Worm (Caenorhabditis elegans) whole organism, late embryonic: ENCODE results near the gene mtrf-1L.
A peak's percentile ranks its signal among the peaks of the same experiment; 100 is the strongest.
"Not testable (repeated sequence)": the region's sequence is repeated elsewhere in the genome, so short reads cannot be mapped to it uniquely, and the experiment has no call there.

Source experiments
- F13H6.1 ChIP-seq: sonication (generic microtip); optimal IDR thresholded peaks from 2 replicates; lab custom pipeline; 2016; ENCODE audit warnings: missing genetic modification characterization, missing compliant biosample characterization
- K09A11.1 ChIP-seq: sonication (generic microtip); optimal IDR thresholded peaks from 2 replicates; lab custom pipeline; 2017; ENCODE audit warnings: antibody characterized with exemption, mild to moderate bottlenecking, missing genetic modification characterization, missing compliant biosample characterization; ENCODE audit not compliant: insufficient read depth
- T23F11.4 ChIP-seq: fragments of 200-800 bp; sonication (Bioruptor generic); optimal IDR thresholded peaks from 2 replicates; lab custom pipeline; 2018; ENCODE audit warnings: mild to moderate bottlenecking, missing genetic modification characterization, missing compliant biosample characterization
- ceh-14 ChIP-seq: sonication (generic microtip); optimal IDR thresholded peaks from 2 replicates; lab custom pipeline; 2016; ENCODE audit warnings: missing genotype, missing genetic modification characterization, missing compliant biosample characterization
- ceh-18 ChIP-seq: sonication (generic microtip); optimal IDR thresholded peaks from 2 replicates; lab custom pipeline; 2016; ENCODE audit warnings: missing genetic modification characterization, missing compliant biosample characterization
- ceh-24 ChIP-seq: sonication (generic microtip); optimal IDR thresholded peaks from 2 replicates; lab custom pipeline; 2016; ENCODE audit warnings: mild to moderate bottlenecking, missing genetic modification characterization, missing compliant biosample characterization
- ceh-48 ChIP-seq: sonication (generic microtip); optimal IDR thresholded peaks from 2 replicates; lab custom pipeline; 2016; ENCODE audit warnings: missing genetic modification characterization, inconsistent platforms, missing compliant biosample characterization
- ceh-6 ChIP-seq: fragments of 200-800 bp; sonication (Bioruptor generic); optimal IDR thresholded peaks from 2 replicates; lab custom pipeline; 2018; ENCODE audit warnings: mild to moderate bottlenecking, missing genetic modification characterization, missing compliant biosample characterization
- che-1 ChIP-seq: sonication (generic microtip); optimal IDR thresholded peaks from 2 replicates; lab custom pipeline; 2016; ENCODE audit warnings: mild to moderate bottlenecking, missing genetic modification characterization, missing compliant biosample characterization
- dmd-4 ChIP-seq: sonication (generic microtip); optimal IDR thresholded peaks from 2 replicates; lab custom pipeline; 2016; ENCODE audit warnings: borderline replicate concordance, missing genetic modification characterization, missing compliant biosample characterization
- elt-4 ChIP-seq: sonication (generic microtip); optimal IDR thresholded peaks from 2 replicates; lab custom pipeline; 2016; ENCODE audit warnings: missing genetic modification characterization, missing compliant biosample characterization
- ets-4 ChIP-seq: sonication (generic microtip); optimal IDR thresholded peaks from 2 replicates; lab custom pipeline; 2016; ENCODE audit warnings: missing genetic modification characterization, missing compliant biosample characterization
- eyg-1 ChIP-seq: sonication (generic microtip); optimal IDR thresholded peaks from 2 replicates; lab custom pipeline; 2016; ENCODE audit warnings: missing genotype, missing genetic modification characterization, missing compliant biosample characterization
- fax-1 ChIP-seq: sonication (generic microtip); optimal IDR thresholded peaks from 2 replicates; lab custom pipeline; 2016; ENCODE audit warnings: missing genotype, missing genetic modification characterization, missing compliant biosample characterization
- fkh-10 ChIP-seq: fragments of 150-350 bp; optimal IDR thresholded peaks from 2 replicates; lab custom pipeline; 2014; ENCODE audit warnings: missing biosample characterization, missing genetic modification reagents, missing genetic modification characterization
- hlh-15 ChIP-seq: sonication (generic microtip); optimal IDR thresholded peaks from 2 replicates; lab custom pipeline; 2016; ENCODE audit warnings: missing genetic modification characterization, missing compliant biosample characterization
- hlh-30 ChIP-seq: sonication (generic microtip); optimal IDR thresholded peaks from 2 replicates; lab custom pipeline; 2017; ENCODE audit warnings: antibody characterized with exemption, missing genetic modification characterization, missing compliant biosample characterization; ENCODE audit not compliant: insufficient read depth
- nfya-1 ChIP-seq: sonication (generic microtip); optimal IDR thresholded peaks from 2 replicates; lab custom pipeline; 2017; ENCODE audit warnings: missing genetic modification characterization, mild to moderate bottlenecking, missing compliant biosample characterization, antibody characterized with exemption, moderate library complexity
- pat-9 ChIP-seq: fragments of 200-800 bp; sonication (Bioruptor generic); optimal IDR thresholded peaks from 2 replicates; lab custom pipeline; 2018; ENCODE audit warnings: mild to moderate bottlenecking, missing genetic modification characterization, moderate library complexity, missing compliant biosample characterization
- ref-2 ChIP-seq: sonication (generic microtip); optimal IDR thresholded peaks from 2 replicates; lab custom pipeline; 2016; ENCODE audit warnings: missing genetic modification characterization, missing compliant biosample characterization
- sdc-2 ChIP-seq: sonication (generic microtip); optimal IDR thresholded peaks from 2 replicates; lab custom pipeline; 2016; ENCODE audit warnings: missing genotype, missing genetic modification characterization, missing compliant biosample characterization
- sox-2 ChIP-seq: fragments of 200-800 bp; sonication (Bioruptor generic); IDR thresholded peaks from 2 replicates; pipeline ENCODE4 v1.3.6; 2022; ENCODE audit warnings: missing genetic modification reagents, missing genetic modification characterization, missing compliant biosample characterization
- unc-3 ChIP-seq, 2 experiments: fragments of 200-800 bp in 1 of 2; sonication (Bioruptor generic) in 1 of 2; sonication (generic microtip) in 1 of 2; conservative IDR thresholded peaks in 1 of 2; optimal IDR thresholded peaks in 1 of 2; 2 replicates each; pipeline versions ENCODE4 v1.3.6 to Lab custom; 2016 to 2022; ENCODE audit warnings: missing compliant biosample characterization in 2 of 2, missing genetic modification characterization in 2 of 2, missing genetic modification reagents in 1 of 2

Gene mtrf-1L

DNA sequence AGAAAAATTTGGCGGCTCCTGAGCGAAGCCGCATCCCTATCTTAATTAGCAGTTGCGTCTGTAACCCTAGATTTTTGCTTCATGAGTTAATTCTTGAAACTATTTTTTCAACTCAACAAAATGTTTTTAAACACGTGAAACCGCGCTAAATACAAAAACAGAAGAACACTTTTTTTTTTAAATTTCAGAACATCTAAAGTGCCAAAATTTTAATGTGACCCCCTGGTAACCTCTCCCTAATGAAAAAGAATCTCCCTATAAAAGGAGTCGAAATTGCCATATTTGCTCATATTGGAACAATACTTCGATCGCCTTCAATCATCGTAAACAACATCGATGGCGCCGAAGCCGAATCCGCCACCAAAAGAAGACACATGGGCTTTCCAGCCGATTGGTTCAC is 31.5 kb downstream of the mtrf-1L start, which contains the start of gene nsph-4.2:
Gene nsph-4.2, plus strand, starts transcription at position 301 of the 400 bp plus-strand sequence.
- TF ChIP-seq ets-4, sdc-2, ceh-24 (tag; lab: Kevin White, UChicago): not testable (repeated sequence)

DNA sequence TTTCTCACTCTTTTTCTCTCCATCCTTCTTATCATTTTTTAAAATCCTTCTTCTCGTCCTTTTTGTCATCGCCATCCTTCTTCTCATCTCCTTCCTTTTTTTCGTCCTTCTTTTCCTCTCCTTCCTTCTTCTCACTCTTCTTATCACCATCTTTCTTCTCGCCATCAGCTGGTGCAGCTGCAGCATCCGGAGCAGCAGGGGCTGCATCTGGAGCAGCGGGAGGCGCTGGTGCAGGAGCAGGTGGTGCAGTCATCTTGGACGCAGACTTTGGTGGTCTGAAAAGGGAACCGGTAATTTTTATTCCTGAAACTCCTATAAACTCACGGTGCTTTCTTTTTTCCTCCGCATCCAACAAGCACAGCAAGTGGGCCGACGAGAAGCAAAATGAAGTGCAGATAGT is 34.8 kb downstream of the mtrf-1L start:
- no peak for TF ChIP-seq eyg-1 (tag; lab: Kevin White, UChicago)
- TF ChIP-seq elt-4 (tag; lab: Kevin White, UChicago) = peak; percentile 15
- TF ChIP-seq dmd-4 (tag; lab: Kevin White, UChicago) = no peak
- no peak for TF ChIP-seq T23F11.4
- no peak for TF ChIP-seq fax-1 (tag; lab: Kevin White, UChicago)
- no peak for TF ChIP-seq pat-9 (tag; lab: Kevin White, UChicago)
- TF ChIP-seq ceh-48 (tag; lab: Kevin White, UChicago) = no peak

DNA sequence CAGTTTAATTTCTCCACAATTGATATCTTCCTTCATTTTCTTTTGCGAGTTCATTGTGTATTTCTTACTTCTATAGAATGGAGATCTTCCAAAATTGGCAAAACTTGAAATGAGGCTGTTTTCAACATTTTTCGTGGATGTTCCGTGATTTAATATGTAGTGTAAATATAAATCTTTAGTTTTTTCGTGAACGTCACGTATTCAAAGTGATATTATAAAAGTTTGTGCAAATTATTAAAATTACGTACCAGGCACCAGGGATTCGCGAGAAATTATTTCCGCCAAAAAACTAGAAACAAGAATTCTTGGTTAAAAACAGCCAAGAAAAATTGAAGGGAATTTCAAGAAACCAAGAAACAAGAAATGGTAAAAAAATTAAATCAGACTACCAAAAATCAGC is 37.3 kb downstream of the mtrf-1L start, which contains the start of gene Y59E9AL.8:
Gene Y59E9AL.8, minus strand, starts transcription at position 101 of the 400 bp plus-strand sequence.
- TF ChIP-seq ceh-6 (GFP tag; lab: Kevin White, UChicago) (no peak), nfya-1 (tag; lab: Kevin White, UChicago) (no peak)
- TF ChIP-seq, all 69 proteins: peak for 0

ce11 chrIV:5225277-5225822 is 38.4 kb downstream of the mtrf-1L start, which contains the start of gene cylc-1:
Gene cylc-1 (minus strand): TSS chrIV:5225772.
- not testable (repeated sequence) for TF ChIP-seq fkh-10; sox-2 (GFP tag; lab: Robert Waterston, UW); K09A11.1 (tag; lab: Kevin White, UChicago)

- TF ChIP-seq che-1 (tag; lab: Kevin White, UChicago); ceh-18; hlh-15 (tag; lab: Kevin White, UChicago): not testable (repeated sequence)
Observed at ce11 chrIV:5226552-5226951, 39.6 kb downstream of the mtrf-1L start, which contains the start of gene nsph-4.1. Gene nsph-4.1 (plus strand): TSS chrIV:5226852.

DNA sequence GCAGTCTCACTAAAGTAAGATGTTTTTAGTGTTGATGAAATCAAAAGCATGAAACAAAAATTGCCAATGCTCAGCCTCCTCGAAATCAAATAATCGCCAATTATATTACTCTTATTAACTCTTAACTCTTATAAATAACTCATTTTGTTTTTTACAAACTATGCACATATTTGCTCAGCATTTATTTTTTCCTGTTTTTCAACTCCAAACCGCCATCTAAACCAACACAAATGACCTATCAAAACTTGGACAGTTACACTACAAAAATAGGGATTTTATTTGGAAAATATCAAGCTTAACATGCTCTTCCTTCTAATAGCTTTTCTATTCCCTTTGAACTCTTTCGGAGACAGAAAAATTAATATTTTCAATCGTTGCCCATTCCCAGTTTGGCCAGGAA is 41.7 kb downstream of the mtrf-1L start, which contains the start of gene thn-6:
Gene thn-6, plus strand, starts transcription at position 301 of the 400 bp plus-strand sequence.
- TF ChIP-seq unc-3 (GFP tag; conservative IDR thresholded peaks at IDR 0.05; lab: Robert Waterston, UW) (no peak), unc-3 (tag; optimal IDR thresholded peaks at IDR 0.05; lab: Kevin White, UChicago) (no peak), hlh-30 (no peak), ref-2 (tag; lab: Kevin White, UChicago) (no peak), ceh-14 (tag; lab: Kevin White, UChicago) (no peak)
- TF ChIP-seq, all 69 proteins: peak for 0

DNA sequence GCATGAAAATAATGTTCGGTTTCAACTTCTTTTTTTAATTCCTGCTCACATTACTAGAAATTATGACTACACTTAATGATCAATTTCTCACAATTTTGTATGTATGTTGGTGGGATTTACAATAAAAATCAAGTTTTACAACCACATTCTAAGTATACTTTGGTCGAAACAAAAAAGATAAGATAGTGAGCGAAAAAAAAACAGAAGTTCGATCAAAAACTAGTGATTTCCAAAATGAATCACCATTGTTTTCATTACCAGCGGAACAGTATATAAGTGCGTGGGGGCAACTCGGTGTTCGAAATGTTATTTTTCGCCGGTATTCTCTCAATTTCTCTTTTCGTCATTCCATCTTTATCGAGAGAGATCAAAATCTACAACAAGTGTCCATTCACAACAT is 43.6 kb downstream of the mtrf-1L start, which contains the start of gene thn-5:
Gene thn-5, plus strand, starts transcription at position 301 of the 400 bp plus-strand sequence.
- no peak for TF ChIP-seq F13H6.1 (tag; lab: Kevin White, UChicago)
